Worm (Caenorhabditis elegans) whole organism, L4/young adult: ENCODE results near the gene F09E10.7.

Experiments
- W03F9.2 ChIP-seq: fragments of 150-350 bp; optimal IDR thresholded peaks from 2 replicates; lab custom pipeline; 2014; ENCODE audit warnings: missing biosample characterization, missing genetic modification characterization
- dao-5 ChIP-seq: sonication (generic microtip); optimal IDR thresholded peaks from 2 replicates; lab custom pipeline; 2016; ENCODE audit warnings: missing genotype, missing genetic modification characterization, moderate library complexity, missing compliant biosample characterization

DNA sequence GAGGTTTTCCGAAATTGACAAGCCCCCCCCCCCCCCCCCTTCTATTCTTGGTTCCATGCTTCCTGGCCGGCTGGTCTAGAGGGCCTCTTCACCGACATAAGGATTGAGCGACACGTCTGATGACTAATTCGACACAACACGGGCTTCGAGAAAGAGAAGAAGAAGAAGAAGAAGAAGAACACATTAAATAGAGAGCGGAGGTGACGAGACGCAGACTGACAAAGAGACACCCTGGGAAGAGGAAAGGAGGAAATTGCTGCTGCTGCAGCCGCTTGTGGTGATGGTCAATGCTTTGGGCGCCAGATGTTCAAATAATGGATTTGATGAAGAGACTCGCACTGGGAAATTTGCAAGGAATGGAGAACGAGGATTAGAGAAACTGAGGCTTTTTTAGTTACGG is 22.9 kb upstream of the F09E10.7 start:
- TF ChIP-seq W03F9.2 (tag; lab: Kevin White, UChicago) (no peak), dao-5 (tag; lab: Kevin White, UChicago) (no peak)
